Worm (Caenorhabditis elegans): Measurements from ENCODE around the gene ncx-7.

DNA sequence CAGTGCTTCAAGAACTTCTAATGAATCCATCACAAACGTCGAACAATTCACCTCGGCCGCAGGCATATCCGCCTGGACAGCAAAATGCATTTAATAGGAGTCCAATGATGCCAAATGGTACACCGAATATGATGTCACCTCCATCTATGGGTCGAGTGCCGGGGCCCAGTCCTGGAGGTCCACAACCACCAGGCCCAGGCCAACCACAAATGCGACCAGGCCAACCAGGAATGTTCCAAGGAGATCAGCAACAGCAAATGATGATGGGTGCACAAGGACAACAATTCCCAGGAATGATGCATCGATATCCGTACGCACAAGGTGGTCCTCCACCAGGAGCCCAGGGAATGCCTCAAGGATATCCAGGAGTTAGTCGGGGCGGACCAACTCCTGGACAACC is 47.0 kb upstream of the ncx-7 start:
- TF ChIP-seq nfya-1 (tag; optimal IDR thresholded peaks at IDR 0.05; ENCODE audit: borderline replicate concordance, insufficient read depth) (no peak), tbp1 (GFP tag; optimal IDR thresholded peaks at IDR 0.05) (no peak), egl-18 (GFP tag; IDR thresholded peaks at IDR 0.05) (no peak), zfh-2 (GFP tag; conservative IDR thresholded peaks at IDR 0.05) (peak; percentile 35; the same call in 1 of the 2 replicates), C06A6.2 (GFP tag; conservative IDR thresholded peaks at IDR 0.05) (no peak), sea-2 (GFP tag; IDR thresholded peaks at IDR 0.05) (no peak), attf-5 (GFP tag; optimal IDR thresholded peaks at IDR 0.05) (no peak), B0261.1 (tag; optimal IDR thresholded peaks at IDR 0.05) (no peak), unc-62 (GFP tag; optimal IDR thresholded peaks at IDR 0.05) (no peak), lin-40 (tag; optimal IDR thresholded peaks at IDR 0.05) (no peak), nfyb-1 (GFP tag; IDR thresholded peaks at IDR 0.05) (no peak), madf-10 (tag; optimal IDR thresholded peaks at IDR 0.05) (no peak), snpc-4 (GFP tag; optimal IDR thresholded peaks at IDR 0.05) (no peak), snpc-4 (tag; optimal IDR thresholded peaks at IDR 0.05) (no peak), efl-1 (GFP tag; optimal IDR thresholded peaks at IDR 0.05) (no peak)

Data from whole organism, young adult.